Fruit fly (Drosophila melanogaster): ENCODE measurements around the gene CG31633.

DNA sequence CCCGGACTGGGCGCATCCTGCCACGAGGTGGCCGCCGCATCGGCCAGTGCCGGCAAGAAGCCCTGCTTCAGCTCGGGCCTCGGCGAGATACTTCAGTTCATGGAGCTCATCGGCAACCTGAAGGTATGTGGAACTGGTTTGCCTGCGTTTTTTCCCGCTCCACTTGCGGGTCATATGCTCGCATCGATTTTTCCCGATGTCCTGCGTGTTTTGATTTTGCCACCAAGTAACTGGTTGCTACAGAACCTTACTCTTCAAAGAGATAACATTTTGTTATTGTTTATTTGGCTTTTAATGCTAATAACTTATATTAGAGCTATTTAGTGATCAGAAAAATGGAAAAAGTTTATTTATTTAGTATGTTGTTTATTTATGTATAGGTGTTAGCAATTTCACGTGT lies 43.0 kb downstream of the CG31633 start:
- TF ChIP-seq Pif1A (GFP tag; optimal IDR thresholded peaks at IDR 0.05) (no peak), CG9948 (tag; optimal IDR thresholded peaks at IDR 0.05) (no peak), CG8159 (tag; optimal IDR thresholded peaks at IDR 0.05) (no peak), rn (GFP tag; IDR thresholded peaks at IDR 0.05) (no peak), CG4496 (GFP tag; IDR thresholded peaks at IDR 0.05) (no peak), gl (tag; optimal IDR thresholded peaks at IDR 0.05) (no peak), CG34367 (tag; optimal IDR thresholded peaks at IDR 0.05) (no peak), Snoo (tag; optimal IDR thresholded peaks at IDR 0.05) (no peak), CG15710 (tag; optimal IDR thresholded peaks at IDR 0.05) (no peak), EcR (GFP tag; optimal IDR thresholded peaks at IDR 0.05) (no peak), D1 (tag; optimal IDR thresholded peaks at IDR 0.05) (no peak), CG14655 (GFP tag; optimal IDR thresholded peaks at IDR 0.05) (no peak), CG13204 (GFP tag; optimal IDR thresholded peaks at IDR 0.05) (no peak)

Data from whole organism, pupa.